Worm (Caenorhabditis elegans) whole organism, L1 larva: ENCODE data around the gene aakg-5.

Experiments
- jun-1 ChIP-seq: fragments of 150-350 bp; optimal IDR thresholded peaks from 2 replicates; lab custom pipeline; 2014; ENCODE audit warnings: missing biosample characterization, missing genetic modification reagents, missing genetic modification characterization
- lin-39 ChIP-seq: fragments of 150-350 bp; optimal IDR thresholded peaks from 2 replicates; lab custom pipeline; 2014; ENCODE audit warnings: missing biosample characterization, missing genetic modification reagents, missing genetic modification characterization
- skn-1 ChIP-seq: fragments of 150-350 bp; optimal IDR thresholded peaks from 2 replicates; lab custom pipeline; 2014; ENCODE audit warnings: missing biosample characterization, missing genetic modification characterization
- snpc-4 ChIP-seq: fragments of 150-350 bp; optimal IDR thresholded peaks from 2 replicates; lab custom pipeline; 2014; ENCODE audit warnings: missing biosample characterization, missing genetic modification characterization
- sox-4 ChIP-seq: sonication (generic microtip); optimal IDR thresholded peaks from 2 replicates; lab custom pipeline; 2016; ENCODE audit warnings: missing genetic modification characterization, missing compliant biosample characterization
- tbx-2 ChIP-seq: sonication (generic microtip); optimal IDR thresholded peaks from 2 replicates; lab custom pipeline; 2016; ENCODE audit warnings: missing genetic modification characterization, missing compliant biosample characterization
- unc-130 ChIP-seq: fragments of 150-350 bp; optimal IDR thresholded peaks from 2 replicates; lab custom pipeline; 2017; ENCODE audit warnings: missing biosample characterization, missing genetic modification characterization, inconsistent platforms

- TF ChIP-seq tbx-2 (tag; lab: Kevin White, UChicago) = peak; percentile 28
- no peak for TF ChIP-seq lin-39 (tag; lab: Kevin White, UChicago)
- no peak for TF ChIP-seq jun-1 (tag; lab: Kevin White, UChicago)
- no peak for TF ChIP-seq sox-4 (tag; lab: Kevin White, UChicago)
- no peak for TF ChIP-seq unc-130 (tag; lab: Kevin White, UChicago)
- TF ChIP-seq skn-1 (tag; lab: Kevin White, UChicago) = no peak
- TF ChIP-seq snpc-4 = no peak
Measured at ce11 chrII:10016013-10016412, 41.1 kb upstream of the aakg-5 start, which contains the start of gene lec-2.
